Worm (Caenorhabditis elegans) whole organism, L1 larva: ENCODE results near the gene ZC15.10.

Experiments
- ces-1 ChIP-seq: fragments of 150-350 bp; optimal IDR thresholded peaks from 2 replicates; lab custom pipeline; 2014; ENCODE audit warnings: missing biosample characterization, missing genetic modification reagents, missing genetic modification characterization
- elt-2 ChIP-seq: sonication (generic microtip); optimal IDR thresholded peaks from 2 replicates; lab custom pipeline; 2016; ENCODE audit warnings: missing genetic modification characterization, mild to moderate bottlenecking, inconsistent platforms, missing compliant biosample characterization, missing genetic modification reagents

DNA sequence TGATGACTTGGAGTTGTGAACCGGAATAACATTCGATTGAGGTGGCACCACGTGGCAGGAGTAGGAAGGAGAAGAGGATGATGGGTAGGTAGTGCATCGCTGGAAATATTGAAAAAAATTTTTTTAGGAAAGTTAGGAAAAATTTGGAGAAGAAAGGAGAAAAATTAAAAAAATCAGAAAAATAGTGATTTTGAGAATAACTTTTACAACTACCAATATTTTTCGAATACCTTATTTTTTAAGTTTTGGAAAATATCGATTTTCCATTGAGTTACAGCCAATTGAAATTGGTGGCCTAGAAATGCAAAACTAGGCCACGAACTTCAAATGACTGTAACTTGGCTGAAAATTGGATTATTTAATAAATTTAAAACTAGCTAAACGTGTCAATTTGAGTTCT lies 24.7 kb downstream of the ZC15.10 start, which contains the start of gene Y38H6A.5:
- TF ChIP-seq elt-2 (tag; lab: Kevin White, UChicago), result no peak
- no peak for TF ChIP-seq ces-1 (GFP tag; lab: Kevin White, UChicago)
